Fruit fly (Drosophila melanogaster): Measurements from ENCODE around the gene Ilp5.
A peak's percentile ranks its signal among the peaks of the same experiment; 100 is the strongest.

Ilp5 gene

DNA sequence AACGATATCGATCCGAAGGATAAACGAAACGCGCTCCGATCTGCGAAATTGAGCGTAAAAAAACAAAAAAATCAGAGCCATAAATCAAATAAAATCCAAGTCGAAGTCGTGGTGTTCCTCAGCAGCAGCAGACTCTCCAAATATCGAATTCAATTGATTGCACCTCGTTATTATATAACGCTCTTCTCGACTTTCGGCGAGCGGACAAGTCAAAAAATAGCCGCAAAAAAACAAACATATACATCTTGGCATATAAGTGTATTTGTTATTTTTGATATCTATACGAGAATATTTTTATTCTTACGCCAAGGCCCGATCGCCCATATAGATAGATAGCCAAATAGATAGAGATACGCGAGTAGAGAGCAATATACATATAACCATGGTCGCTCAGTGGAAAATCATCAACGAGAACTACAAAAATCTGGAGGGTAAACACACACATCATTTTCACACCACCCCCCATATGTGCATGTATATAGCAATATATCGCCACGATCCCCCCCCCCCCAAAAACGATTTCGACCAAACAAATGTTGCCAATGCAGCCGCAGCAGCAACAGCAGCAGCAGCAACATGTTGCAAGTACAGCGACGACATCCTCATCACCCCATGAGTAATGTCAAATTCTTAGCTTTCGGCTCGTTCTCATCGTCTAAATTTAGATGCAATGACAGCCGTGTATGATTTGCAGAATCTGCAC, 6.1 kb upstream of the Ilp5 start:
- TF ChIP-seq CG3919 (GFP tag; optimal IDR thresholded peaks at IDR 0.05) (no peak), Gug (GFP tag; IDR thresholded peaks at IDR 0.05) (no peak), net (GFP tag; optimal IDR thresholded peaks at IDR 0.05) (no peak), CG6854 (GFP tag; optimal IDR thresholded peaks at IDR 0.05) (no peak), CG3032 (tag; optimal IDR thresholded peaks at IDR 0.05) (no peak), salr (GFP tag; optimal IDR thresholded peaks at IDR 0.05) (no peak), achi (GFP tag; optimal IDR thresholded peaks at IDR 0.05) (no peak), vri (GFP tag; optimal IDR thresholded peaks at IDR 0.05) (no peak)

- TF ChIP-seq CG6792 (GFP tag; optimal IDR thresholded peaks at IDR 0.05) (no peak), OdsH (GFP tag; optimal IDR thresholded peaks at IDR 0.05) (no peak), Hr4 (GFP tag; optimal IDR thresholded peaks at IDR 0.05) (no peak), CG8632 (GFP tag; optimal IDR thresholded peaks at IDR 0.05) (no peak), CG4318 (GFP tag; optimal IDR thresholded peaks at IDR 0.05) (no peak), net (GFP tag; optimal IDR thresholded peaks at IDR 0.05) (no peak), vri (GFP tag; optimal IDR thresholded peaks at IDR 0.05) (no peak), dsx (GFP tag; optimal IDR thresholded peaks at IDR 0.05; ENCODE audit: poor library complexity, severe bottlenecking) (no peak), topi (GFP tag; optimal IDR thresholded peaks at IDR 0.05) (no peak), lz (GFP tag; optimal IDR thresholded peaks at IDR 0.05) (no peak), CG8119 (GFP tag; IDR thresholded peaks at IDR 0.05) (no peak), CG6276 (GFP tag; optimal IDR thresholded peaks at IDR 0.05) (no peak), CG31627 (GFP tag; optimal IDR thresholded peaks at IDR 0.05) (no peak), CG8319 (GFP tag; optimal IDR thresholded peaks at IDR 0.05) (no peak), CG32006 (GFP tag; optimal IDR thresholded peaks at IDR 0.05) (no peak)
Observed at dm6 chr3L:9829154-9829553, 5.5 kb upstream of the Ilp5 start.

- TF ChIP-seq CG6792 (GFP tag; optimal IDR thresholded peaks at IDR 0.05): no peak
- no peak for TF ChIP-seq fd59A (GFP tag; optimal IDR thresholded peaks at IDR 0.05)
- no peak for TF ChIP-seq lz (GFP tag; optimal IDR thresholded peaks at IDR 0.05)
- TF ChIP-seq CG7368 (GFP tag; optimal IDR thresholded peaks at IDR 0.05): no peak
- no peak for TF ChIP-seq Sox102F (GFP tag; optimal IDR thresholded peaks at IDR 0.05)
- no peak for TF ChIP-seq Sox15 (GFP tag; optimal IDR thresholded peaks at IDR 0.05)
- TF ChIP-seq net (GFP tag; optimal IDR thresholded peaks at IDR 0.05): no peak
- TF ChIP-seq cyc (GFP tag; optimal IDR thresholded peaks at IDR 0.05): no peak
- no peak for TF ChIP-seq svp (GFP tag)
- TF ChIP-seq CG3919 (GFP tag; optimal IDR thresholded peaks at IDR 0.05): no peak
- TF ChIP-seq achi (GFP tag; optimal IDR thresholded peaks at IDR 0.05): no peak
- no peak for TF ChIP-seq CG8119 (GFP tag; IDR thresholded peaks at IDR 0.05)
- no peak for TF ChIP-seq salr (GFP tag; optimal IDR thresholded peaks at IDR 0.05)
Observed at dm6 chr3L:9824226-9824625, 529 bp upstream of the Ilp5 start.

dm6 chr3L:9821138-9821681, 2.5 kb downstream of the Ilp5 start:
- TF ChIP-seq CG6163 (GFP tag; IDR thresholded peaks at IDR 0.05) (0 out of 3 replicates have a peak, but pooled peaks have one; percentile 23), dac (GFP tag; optimal IDR thresholded peaks at IDR 0.05) (no peak), CG15336 (GFP tag; IDR thresholded peaks at IDR 0.05) (peak; percentile 35; the same call in 1 of the 2 replicates), pdm3 (GFP tag; optimal IDR thresholded peaks at IDR 0.05) (no peak)

- TF ChIP-seq fkh (GFP tag; optimal IDR thresholded peaks at IDR 0.05) (no peak), fd59A (GFP tag; optimal IDR thresholded peaks at IDR 0.05) (no peak), Hr4 (GFP tag; optimal IDR thresholded peaks at IDR 0.05) (no peak), vri (GFP tag; optimal IDR thresholded peaks at IDR 0.05) (no peak), Ets21C (GFP tag; optimal IDR thresholded peaks at IDR 0.05) (no peak), Ets96B (tag; optimal IDR thresholded peaks at IDR 0.05) (no peak)
Observed at dm6 chr3L:9820248-9820647, 3.4 kb downstream of the Ilp5 start.
